Worm (Caenorhabditis elegans) whole organism, early embryonic: ENCODE results near the gene F43G6.16.

ENCODE experiments used
- B0310.2 ChIP-seq: sonication (generic microtip); optimal IDR thresholded peaks from 2 replicates; lab custom pipeline; 2016; ENCODE audit warnings: mild to moderate bottlenecking, missing genetic modification characterization, missing compliant biosample characterization
- F13C5.2 ChIP-seq: sonication (generic microtip); optimal IDR thresholded peaks from 2 replicates; lab custom pipeline; 2017; ENCODE audit warnings: mild to moderate bottlenecking, missing genetic modification characterization, inconsistent platforms, missing compliant biosample characterization
- aly-1 ChIP-seq: sonication (generic microtip); optimal IDR thresholded peaks from 2 replicates; lab custom pipeline; 2016; ENCODE audit warnings: missing genetic modification characterization, missing compliant biosample characterization
- ama-1 ChIP-seq: fragments of 150-350 bp; optimal IDR thresholded peaks from 2 replicates; lab custom pipeline; 2014
- ceh-13 ChIP-seq: fragments of 200-800 bp; sonication (Bioruptor generic); optimal IDR thresholded peaks from 2 replicates; lab custom pipeline; 2018; ENCODE audit warnings: mild to moderate bottlenecking, missing genetic modification characterization, missing compliant biosample characterization
- ceh-36 ChIP-seq: sonication (generic microtip); optimal IDR thresholded peaks from 2 replicates; lab custom pipeline; 2016; ENCODE audit warnings: missing genetic modification characterization, inconsistent platforms, missing compliant biosample characterization
- ets-7 ChIP-seq: sonication (generic microtip); optimal IDR thresholded peaks from 2 replicates; lab custom pipeline; 2016; ENCODE audit warnings: missing genotype, missing genetic modification characterization, missing compliant biosample characterization
- flt-1 ChIP-seq: fragments of 200-800 bp; sonication (Bioruptor generic); IDR thresholded peaks from 2 replicates; pipeline ENCODE4 v1.3.6; 2022; ENCODE audit warnings: missing genetic modification characterization, missing compliant biosample characterization
- hmbx-1 ChIP-seq: sonication (generic microtip); optimal IDR thresholded peaks from 2 replicates; lab custom pipeline; 2016; ENCODE audit warnings: mild to moderate bottlenecking, missing genetic modification characterization, missing compliant biosample characterization
- hmg-4 ChIP-seq: fragments of 200-800 bp; sonication (Bioruptor generic); optimal IDR thresholded peaks from 2 replicates; lab custom pipeline; 2018; ENCODE audit warnings: mild to moderate bottlenecking, missing genetic modification characterization, missing compliant biosample characterization
- hnd-1 ChIP-seq: sonication (generic microtip); optimal IDR thresholded peaks from 2 replicates; lab custom pipeline; 2016; ENCODE audit warnings: missing genetic modification characterization, missing compliant biosample characterization
- pes-1 ChIP-seq: fragments of 200-800 bp; sonication (Bioruptor generic); IDR thresholded peaks from 2 replicates; pipeline ENCODE4 v1.3.6; 2022; ENCODE audit warnings: missing genetic modification reagents, missing genetic modification characterization, missing compliant biosample characterization
- scrt-1 ChIP-seq: fragments of 200-800 bp; sonication (Bioruptor generic); IDR thresholded peaks from 2 replicates; pipeline ENCODE4 v1.3.6; 2022; ENCODE audit warnings: missing genetic modification characterization, missing compliant biosample characterization
- sea-1 ChIP-seq: fragments of 200-800 bp; sonication (Bioruptor generic); conservative IDR thresholded peaks from 2 replicates; pipeline ENCODE4 v1.3.6; 2022; ENCODE audit warnings: missing genetic modification characterization, missing compliant biosample characterization
- tbx-11 ChIP-seq: fragments of 200-800 bp; sonication (Bioruptor generic); IDR thresholded peaks from 2 replicates; pipeline ENCODE4 v1.3.6; 2022; ENCODE audit warnings: missing genetic modification characterization, missing compliant biosample characterization
- tbx-37 ChIP-seq: fragments of 200-800 bp; sonication (Bioruptor generic); conservative IDR thresholded peaks from 2 replicates; pipeline ENCODE4 v1.3.6; 2022; ENCODE audit warnings: missing genetic modification reagents, missing genetic modification characterization, missing compliant biosample characterization
- tra-4 ChIP-seq: sonication (generic microtip); optimal IDR thresholded peaks from 2 replicates; lab custom pipeline; 2017; ENCODE audit warnings: missing genetic modification characterization, missing compliant biosample characterization

F43G6.16 gene

DNA sequence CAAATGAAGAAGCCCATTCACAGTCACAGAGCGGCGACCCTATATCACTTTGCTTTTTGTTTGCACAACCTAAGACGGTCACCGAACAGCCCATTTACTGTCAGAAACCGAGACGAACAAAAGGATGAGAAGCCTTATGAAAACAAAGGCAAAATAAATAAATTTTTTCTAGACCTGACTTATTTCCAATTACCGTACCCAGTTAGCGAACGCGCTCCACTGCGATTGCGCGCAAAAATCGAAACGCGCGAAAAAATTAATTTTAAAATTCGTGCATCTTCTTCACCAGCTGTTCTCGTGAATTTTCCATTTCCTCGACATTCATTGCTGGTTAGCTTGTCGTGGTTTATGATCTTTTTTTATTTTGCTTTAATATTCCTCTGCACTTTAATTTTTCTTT is at the start of gene F43G6.16:
F43G6.16 (minus strand) TSS at position 141 of the 400 bp plus-strand sequence.
- TF ChIP-seq ama-1 = no peak

ce11 chrII:11830601-11831000 is 48.2 kb upstream of the F43G6.16 start:
- no peak for TF ChIP-seq F13C5.2 (tag; lab: Kevin White, UChicago)

- TF ChIP-seq scrt-1 (GFP tag; lab: Robert Waterston, UW) (no peak), aly-1 (no peak), hmg-4 (GFP tag; lab: Kevin White, UChicago) (no peak), flt-1 (GFP tag; lab: Robert Waterston, UW) (no peak), tbx-37 (GFP tag; lab: Robert Waterston, UW) (no peak), F13C5.2 (tag; lab: Kevin White, UChicago) (no peak), B0310.2 (tag; lab: Kevin White, UChicago) (no peak), ama-1 (no peak), sea-1 (GFP tag; lab: Robert Waterston, UW) (no peak), pes-1 (GFP tag; lab: Robert Waterston, UW) (no peak), hmbx-1 (no peak)
Measured at ce11 chrII:11829920-11830319, 47.5 kb upstream of the F43G6.16 start, which contains the start of gene pes-5. pes-5 (minus strand) TSS chrII:11830020.

DNA sequence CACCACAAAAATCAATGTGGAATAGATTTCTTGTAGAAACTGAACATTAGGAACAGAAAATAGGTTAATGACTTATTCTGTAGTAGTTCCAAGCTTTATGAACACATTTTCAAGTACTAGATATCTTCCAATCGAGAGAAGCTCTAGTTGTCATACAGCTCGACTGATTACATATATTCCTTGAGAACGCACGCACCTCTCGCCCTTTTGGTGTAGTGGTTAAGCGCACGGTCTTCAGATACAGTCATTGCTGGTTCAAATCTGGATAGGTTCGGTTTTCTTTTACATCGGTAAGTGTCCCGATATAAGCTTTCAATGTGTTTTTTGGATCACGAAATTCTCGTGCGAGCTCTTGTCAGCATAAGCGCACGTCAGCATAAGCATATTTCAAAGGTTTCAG is 42.2 kb upstream of the F43G6.16 start:
- TF ChIP-seq tbx-11 = 0 out of 2 replicates have a peak, but pooled peaks have one; percentile 51
- TF ChIP-seq scrt-1 (GFP tag; lab: Robert Waterston, UW) = peak; percentile 71

DNA sequence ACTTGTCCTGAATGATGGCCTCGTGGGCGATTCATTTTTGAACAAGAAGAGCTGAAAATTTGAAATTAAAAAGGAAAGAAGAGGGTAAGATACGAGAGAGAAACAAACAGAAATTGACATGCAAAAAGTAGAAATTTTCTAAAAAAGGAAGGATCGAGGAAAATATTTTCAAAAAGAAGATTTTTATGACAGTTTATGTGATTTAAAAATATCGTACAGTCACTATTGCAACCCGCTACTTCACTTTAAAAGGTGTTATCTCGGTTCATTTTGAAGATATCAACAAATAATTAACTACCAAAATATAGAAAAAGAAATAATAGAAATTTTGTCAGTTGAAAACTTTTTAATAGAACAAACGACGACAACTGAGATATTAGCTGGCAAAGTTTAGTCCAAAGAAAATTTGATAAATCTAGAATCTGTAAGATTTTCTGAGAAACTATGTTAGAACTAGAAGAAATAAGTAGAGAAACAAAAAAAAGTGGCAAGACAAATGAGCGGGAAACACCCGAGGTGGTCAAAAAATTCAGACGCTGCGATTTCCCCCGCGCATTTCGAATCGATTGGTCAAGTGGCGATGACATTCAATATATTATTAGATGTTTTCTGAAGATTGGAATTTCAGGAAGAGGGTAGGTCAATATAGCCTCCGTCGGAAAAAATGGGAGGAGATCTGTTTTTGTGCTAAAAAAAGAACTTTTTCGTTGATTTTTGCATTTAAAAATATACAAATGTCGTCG is 41.3 kb upstream of the F43G6.16 start, which contains the start of gene Y6D1A.1:
Y6D1A.1 (minus strand) TSS at position 51 of the 743 bp plus-strand sequence.
- TF ChIP-seq hnd-1 (tag; lab: Kevin White, UChicago) (no peak), hmg-4 (GFP tag; lab: Kevin White, UChicago) (no peak), pes-1 (GFP tag; lab: Robert Waterston, UW) (no peak), tbx-11 (no peak), tbx-37 (GFP tag; lab: Robert Waterston, UW) (no peak), B0310.2 (tag; lab: Kevin White, UChicago) (no peak), hmbx-1 (no peak), aly-1 (no peak), sea-1 (GFP tag; lab: Robert Waterston, UW) (no peak), ets-7 (no peak), F13C5.2 (tag; lab: Kevin White, UChicago) (no peak), ceh-36 (no peak), ama-1 (no peak), ceh-13 (GFP tag; lab: Kevin White, UChicago) (no peak), flt-1 (GFP tag; lab: Robert Waterston, UW) (no peak), scrt-1 (GFP tag; lab: Robert Waterston, UW) (no peak)

ce11 chrII:11819824-11820223 is 37.4 kb upstream of the F43G6.16 start, which contains the start of gene Y6D1A.2:
Y6D1A.2 (minus strand) TSS chrII:11819924.
- TF ChIP-seq tra-4 (tag; lab: Kevin White, UChicago) (no peak), hmbx-1 (no peak), pes-1 (GFP tag; lab: Robert Waterston, UW) (no peak), ceh-13 (GFP tag; lab: Kevin White, UChicago) (no peak), hnd-1 (tag; lab: Kevin White, UChicago) (no peak), sea-1 (GFP tag; lab: Robert Waterston, UW) (no peak), aly-1 (no peak), ama-1 (no peak), tbx-37 (GFP tag; lab: Robert Waterston, UW) (no peak), B0310.2 (tag; lab: Kevin White, UChicago) (no peak), hmg-4 (GFP tag; lab: Kevin White, UChicago) (no peak), scrt-1 (GFP tag; lab: Robert Waterston, UW) (no peak), ets-7 (no peak), ceh-36 (no peak), flt-1 (GFP tag; lab: Robert Waterston, UW) (no peak), tbx-11 (no peak), F13C5.2 (tag; lab: Kevin White, UChicago) (no peak)

- TF ChIP-seq hmbx-1 (no peak), aly-1 (no peak), tra-4 (tag; lab: Kevin White, UChicago) (no peak), scrt-1 (GFP tag; lab: Robert Waterston, UW) (no peak), tbx-37 (GFP tag; lab: Robert Waterston, UW) (no peak), ets-7 (no peak), flt-1 (GFP tag; lab: Robert Waterston, UW) (no peak), tbx-11 (no peak), hnd-1 (tag; lab: Kevin White, UChicago) (no peak), F13C5.2 (tag; lab: Kevin White, UChicago) (no peak), sea-1 (GFP tag; lab: Robert Waterston, UW) (no peak), ceh-36 (no peak), hmg-4 (GFP tag; lab: Kevin White, UChicago) (no peak), ceh-13 (GFP tag; lab: Kevin White, UChicago) (no peak), ama-1 (no peak), B0310.2 (tag; lab: Kevin White, UChicago) (no peak), pes-1 (GFP tag; lab: Robert Waterston, UW) (no peak)
Measured at ce11 chrII:11816475-11816874, 34.0 kb upstream of the F43G6.16 start, which contains the start of gene pap-3. pap-3 (minus strand) TSS chrII:11816575.

- TF ChIP-seq tra-4 (tag; lab: Kevin White, UChicago) (no peak), sea-1 (GFP tag; lab: Robert Waterston, UW) (no peak), pes-1 (GFP tag; lab: Robert Waterston, UW) (no peak), ets-7 (no peak), hnd-1 (tag; lab: Kevin White, UChicago) (no peak), flt-1 (GFP tag; lab: Robert Waterston, UW) (no peak), scrt-1 (GFP tag; lab: Robert Waterston, UW) (no peak)
Measured at ce11 chrII:11816014-11816413, 33.6 kb upstream of the F43G6.16 start.
